Fruit fly (Drosophila melanogaster) S2 (cell line): ENCODE data around the gene CG43841.

Experiments used
- CG8478 ChIP-seq: fragments of >200 bp; optimal IDR thresholded peaks from 2 replicates; lab custom pipeline; 2018
- CTCF ChIP-seq, 2 experiments: fragments of >200 bp; optimal IDR thresholded peaks; 2 replicates each; lab custom pipeline; 2018

dm6 chrX:18404632-18405238, 34.7 kb upstream of the CG43841 start:
- no peak for TF ChIP-seq CG8478
- no peak for TF ChIP-seq CTCF (optimal IDR thresholded peaks at IDR 0.05; lab: Kevin White, UChicago)
